Fruit fly (Drosophila melanogaster) whole organism, embryonic: ENCODE data around the gene mop.

Experiments used
- Atf-2 ChIP-seq: fragments of 200-800 bp; sonication (Bioruptor generic); optimal IDR thresholded peaks from 2 replicates; lab custom pipeline; 2016; ENCODE audit warnings: missing biosample characterization, missing genetic modification characterization
- CG10147 ChIP-seq: fragments of 200-800 bp; sonication (Bioruptor generic); optimal IDR thresholded peaks from 2 replicates; lab custom pipeline; 2019; ENCODE audit warnings: missing biosample characterization, mild to moderate bottlenecking, missing genetic modification characterization, moderate library complexity
- CG10543 ChIP-seq: fragments of 200-800 bp; sonication (Bioruptor generic); optimal IDR thresholded peaks from 3 replicates; lab custom pipeline; 2017; ENCODE audit warnings: missing biosample characterization, mild to moderate bottlenecking, missing genetic modification characterization, moderate library complexity
- CG12769 ChIP-seq: fragments of 200-800 bp; sonication (Bioruptor generic); optimal IDR thresholded peaks from 2 replicates; lab custom pipeline; 2019; ENCODE audit warnings: missing biosample characterization, mild to moderate bottlenecking, missing genetic modification characterization, moderate library complexity
- CG14014 ChIP-seq: fragments of 200-800 bp; sonication (Bioruptor generic); IDR thresholded peaks from 2 replicates; pipeline ENCODE4 v1.3.6; 2022; ENCODE audit warnings: missing biosample characterization, missing genetic modification characterization
- CG14710 ChIP-seq: fragments of 200-800 bp; sonication (Bioruptor generic); optimal IDR thresholded peaks from 3 replicates; lab custom pipeline; 2019; ENCODE audit warnings: missing biosample characterization, mild to moderate bottlenecking, missing genetic modification characterization, moderate library complexity
- CG15601 ChIP-seq: fragments of 200-800 bp; sonication (Bioruptor generic); optimal IDR thresholded peaks from 3 replicates; lab custom pipeline; 2019; ENCODE audit warnings: missing biosample characterization, mild to moderate bottlenecking, missing genetic modification characterization, moderate library complexity
- CG2120 ChIP-seq: fragments of 200-800 bp; sonication (Bioruptor generic); optimal IDR thresholded peaks from 3 replicates; lab custom pipeline; 2016; ENCODE audit warnings: missing biosample characterization, missing genetic modification characterization
- CG30431 ChIP-seq: fragments of 200-800 bp; sonication (Bioruptor generic); optimal IDR thresholded peaks from 2 replicates; lab custom pipeline; 2017; ENCODE audit warnings: missing biosample characterization, missing genetic modification characterization
- CG32532 ChIP-seq: fragments of 200-800 bp; sonication (Bioruptor generic); IDR thresholded peaks from 2 replicates; pipeline ENCODE4 v1.3.6; 2022; ENCODE audit warnings: missing biosample characterization, missing genetic modification characterization
- CG8478 ChIP-seq: fragments of >200 bp; optimal IDR thresholded peaks from 2 replicates; lab custom pipeline; 2018
- CG9215 ChIP-seq: fragments of 200-800 bp; sonication (Bioruptor generic); IDR thresholded peaks from 2 replicates; pipeline ENCODE4 v1.3.6; 2022; ENCODE audit warnings: missing biosample characterization, missing genetic modification characterization
- CG9932 ChIP-seq: fragments of 200-800 bp; sonication (Bioruptor generic); IDR thresholded peaks from 2 replicates; pipeline ENCODE4 v1.3.6; 2022; ENCODE audit warnings: missing biosample characterization, missing genetic modification characterization
- Chrac-16 ChIP-seq: fragments of 200-800 bp; sonication (Bioruptor generic); optimal IDR thresholded peaks from 3 replicates; lab custom pipeline; 2016; ENCODE audit warnings: missing biosample characterization, missing genetic modification characterization
- D19A ChIP-seq: fragments of 200-800 bp; optimal IDR thresholded peaks from 3 replicates; lab custom pipeline; 2019; ENCODE audit warnings: missing biosample characterization, mild to moderate bottlenecking, missing genetic modification characterization, moderate library complexity
- Dip2 ChIP-seq: fragments of 200-800 bp; sonication (Bioruptor generic); IDR thresholded peaks from 2 replicates; pipeline ENCODE4 v1.3.6; 2022; ENCODE audit warnings: missing biosample characterization, missing genetic modification characterization
- Ets65A ChIP-seq: fragments of 200-800 bp; sonication (Bioruptor generic); peaks from one replicate; lab custom pipeline; 2016; ENCODE audit warnings: missing biosample characterization, missing genetic modification characterization
- HLH3B ChIP-seq: fragments of 200-800 bp; sonication (Bioruptor generic); IDR thresholded peaks from 2 replicates; pipeline ENCODE4 v1.3.6; 2022; ENCODE audit warnings: missing biosample characterization, missing genetic modification characterization
- HLH4C ChIP-seq: fragments of 200-800 bp; sonication (Bioruptor generic); IDR thresholded peaks from 3 replicates; pipeline ENCODE4 v1.3.6; 2022; ENCODE audit warnings: missing biosample characterization, missing genetic modification characterization; ENCODE audit not compliant: partially characterized antibody
- Hr51 ChIP-seq, 2 experiments: fragments of 200-800 bp; sonication (Bioruptor generic); optimal IDR thresholded peaks; 2 replicates in 1 of 2; 3 replicates in 1 of 2; lab custom pipeline; 2016 to 2018; ENCODE audit warnings: missing biosample characterization in 2 of 2, missing genetic modification characterization in 2 of 2, mild to moderate bottlenecking in 1 of 2, moderate library complexity in 1 of 2
- Pdp1 ChIP-seq, 2 experiments: fragments of 200-800 bp; sonication (Bioruptor generic); optimal IDR thresholded peaks; 3 replicates each; lab custom pipeline; 2016; ENCODE audit warnings: missing biosample characterization in 2 of 2, missing genetic modification characterization in 2 of 2, mild to moderate bottlenecking in 1 of 2, moderate library complexity in 1 of 2
- Rfx ChIP-seq: fragments of 200-800 bp; sonication (Bioruptor generic); IDR thresholded peaks from 2 replicates; pipeline ENCODE4 v1.3.6; 2022; ENCODE audit warnings: missing biosample characterization, missing genetic modification characterization
- bsh ChIP-seq, 2 experiments: fragments of 200-800 bp; sonication (Bioruptor generic); optimal IDR thresholded peaks; 2 replicates each; lab custom pipeline; 2017 to 2018; ENCODE audit warnings: mild to moderate bottlenecking in 2 of 2, missing biosample characterization in 2 of 2, missing genetic modification characterization in 2 of 2, moderate library complexity in 1 of 2
- btn ChIP-seq: fragments of 200-800 bp; sonication (Bioruptor generic); optimal IDR thresholded peaks from 2 replicates; lab custom pipeline; 2016; ENCODE audit warnings: missing biosample characterization, missing genetic modification characterization
- cas ChIP-seq: fragments of 200-800 bp; sonication (Bioruptor generic); IDR thresholded peaks from 2 replicates; pipeline ENCODE4 v1.3.6; 2022; ENCODE audit warnings: missing biosample characterization, missing genetic modification characterization
- cato ChIP-seq: fragments of 200-800 bp; sonication (Bioruptor generic); optimal IDR thresholded peaks from 2 replicates; lab custom pipeline; 2016; ENCODE audit warnings: missing biosample characterization, missing genetic modification characterization, borderline replicate concordance
- cg ChIP-seq: fragments of 200-800 bp; sonication (Bioruptor generic); optimal IDR thresholded peaks from 3 replicates; lab custom pipeline; 2019; ENCODE audit warnings: missing biosample characterization, mild to moderate bottlenecking, missing genetic modification characterization, moderate library complexity
- chinmo ChIP-seq: fragments of 200-800 bp; sonication (Bioruptor generic); IDR thresholded peaks from 4 replicates; pipeline ENCODE4 v1.3.6; 2022; ENCODE audit warnings: missing biosample characterization, missing genetic modification characterization; ENCODE audit not compliant: partially characterized antibody
- ci ChIP-seq: fragments of 200-800 bp; sonication (Bioruptor generic); IDR thresholded peaks from 3 replicates; pipeline ENCODE4 v1.3.6; 2022; ENCODE audit warnings: missing biosample characterization, missing genetic modification characterization
- crc ChIP-seq: fragments of 200-800 bp; sonication (Bioruptor generic); optimal IDR thresholded peaks from 2 replicates; lab custom pipeline; 2016; ENCODE audit warnings: missing biosample characterization, missing genetic modification characterization
- dimm ChIP-seq: fragments of 200-800 bp; sonication (Bioruptor generic); IDR thresholded peaks from 2 replicates; pipeline ENCODE4 v1.3.6; 2022; ENCODE audit warnings: missing biosample characterization, missing genetic modification characterization
- dmrt99B ChIP-seq: fragments of 200-800 bp; sonication (Bioruptor generic); optimal IDR thresholded peaks from 2 replicates; lab custom pipeline; 2018; ENCODE audit warnings: missing biosample characterization, mild to moderate bottlenecking, missing genetic modification characterization, moderate library complexity
- lab ChIP-seq: fragments of 200-800 bp; sonication (Bioruptor generic); optimal IDR thresholded peaks from 3 replicates; lab custom pipeline; 2017; ENCODE audit warnings: missing biosample characterization, missing genetic modification characterization, mild to moderate bottlenecking, moderate library complexity, missing genetic modification reagents
- lov ChIP-seq, 2 experiments: fragments of 200-800 bp in 1 of 2; fragments of >200 bp in 1 of 2; sonication (Bioruptor generic) in 1 of 2; IDR thresholded peaks in 1 of 2; optimal IDR thresholded peaks in 1 of 2; 2 replicates in 1 of 2; 3 replicates in 1 of 2; pipeline versions ENCODE4 v1.3.6 to Lab custom; 2017 to 2022; ENCODE audit warnings: missing biosample characterization in 1 of 2, missing genetic modification characterization in 1 of 2
- otp ChIP-seq: fragments of 200-800 bp; sonication (Bioruptor generic); IDR thresholded peaks from 3 replicates; pipeline ENCODE4, ENCODE4 v1.3.6; 2022; ENCODE audit warnings: missing biosample characterization, missing genetic modification characterization
- pnt ChIP-seq: fragments of 200-800 bp; sonication (Bioruptor generic); optimal IDR thresholded peaks from 3 replicates; lab custom pipeline; 2016; ENCODE audit warnings: missing biosample characterization, missing genetic modification characterization
- pros ChIP-seq: fragments of 200-800 bp; sonication (Bioruptor generic); optimal IDR thresholded peaks from 3 replicates; lab custom pipeline; 2019; ENCODE audit warnings: missing biosample characterization, mild to moderate bottlenecking, missing genetic modification characterization, moderate library complexity
- pum ChIP-seq: fragments of 200-800 bp; sonication (Bioruptor generic); optimal IDR thresholded peaks from 2 replicates; lab custom pipeline; 2016; ENCODE audit warnings: missing biosample characterization, missing genetic modification characterization
- scrt ChIP-seq: fragments of 200-800 bp; sonication (Bioruptor generic); optimal IDR thresholded peaks from 2 replicates; lab custom pipeline; 2018; ENCODE audit warnings: missing biosample characterization, mild to moderate bottlenecking, missing genetic modification characterization, moderate library complexity
- sens ChIP-seq: fragments of 200-800 bp; sonication (Bioruptor generic); peaks from one replicate; lab custom pipeline; 2016; ENCODE audit warnings: missing biosample characterization, missing genetic modification characterization
- slbo ChIP-seq: fragments of 200-800 bp; sonication (Bioruptor generic); IDR thresholded peaks from 2 replicates; pipeline ENCODE4 v1.3.6; 2022; ENCODE audit warnings: missing biosample characterization, missing genetic modification characterization
- sna ChIP-seq: fragments of 200-800 bp; sonication (Bioruptor generic); IDR thresholded peaks from 2 replicates; pipeline ENCODE4 v1.3.6; 2022; ENCODE audit warnings: missing biosample characterization, missing genetic modification characterization; ENCODE audit not compliant: partially characterized antibody
- trh ChIP-seq: fragments of 200-800 bp; sonication (Bioruptor generic); optimal IDR thresholded peaks from 2 replicates; lab custom pipeline; 2016; ENCODE audit warnings: missing biosample characterization, missing genetic modification characterization
- vvl ChIP-seq: fragments of 200-800 bp; sonication (Bioruptor generic); IDR thresholded peaks from 2 replicates; pipeline ENCODE4 v1.3.6; 2022; ENCODE audit warnings: missing biosample characterization, missing genetic modification characterization
- zen2 ChIP-seq: fragments of 200-800 bp; sonication (Bioruptor generic); IDR thresholded peaks from 3 replicates; pipeline ENCODE4 v1.3.6; 2022; ENCODE audit warnings: missing biosample characterization, missing genetic modification characterization; ENCODE audit not compliant: partially characterized antibody
- zf30C ChIP-seq: fragments of 200-800 bp; sonication (Bioruptor generic); optimal IDR thresholded peaks from 3 replicates; lab custom pipeline; 2018; ENCODE audit warnings: missing biosample characterization, mild to moderate bottlenecking, missing genetic modification characterization
- zfh2 ChIP-seq: fragments of 200-800 bp; sonication (Bioruptor generic); optimal IDR thresholded peaks from 2 replicates; lab custom pipeline; 2016; ENCODE audit warnings: missing biosample characterization, missing genetic modification characterization

The mop gene

DNA sequence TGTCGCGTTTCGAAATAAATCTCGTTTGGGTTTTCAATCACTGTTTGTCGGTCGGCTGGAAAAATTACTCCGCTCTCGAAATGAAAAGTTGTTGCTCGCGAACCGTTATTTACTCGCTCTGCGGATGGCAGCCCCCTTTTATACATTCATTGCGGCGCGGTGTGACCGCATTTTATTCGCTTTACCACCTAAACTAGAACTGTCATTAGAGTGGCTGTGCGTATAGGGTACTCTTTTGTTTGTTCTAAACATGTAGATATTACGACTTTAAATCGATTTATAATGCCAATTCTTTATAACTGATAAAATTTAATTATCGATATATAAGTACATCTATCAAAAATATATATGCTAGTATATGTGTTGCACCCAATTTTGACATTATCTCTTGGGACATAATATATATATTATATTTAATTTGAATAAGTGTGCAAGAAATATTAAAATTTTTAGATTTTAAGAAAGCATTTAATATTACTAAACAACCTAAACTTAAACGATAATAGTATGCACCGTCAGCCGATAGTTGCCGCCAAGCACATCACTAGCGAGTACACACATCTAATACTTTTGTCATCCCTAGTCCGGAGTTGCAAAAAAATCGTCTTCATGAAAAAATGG lies 10.4 kb upstream of the mop start, which contains the start of the genes bmm and Tdrd3 (continued):
- TF ChIP-seq dimm (0 out of 2 replicates have a peak, but pooled peaks have one; percentile 7), lov (optimal IDR thresholded peaks at IDR 0.05; lab: Kevin White, UChicago) (no peak), lov (GFP tag; IDR thresholded peaks at IDR 0.05; lab: Robert Waterston, UW) (no peak), CG10543 (peak; percentile 85), trh (peak; percentile 71), Dip2 (GFP tag; lab: Robert Waterston, UW) (no peak), CG32532 (peak; percentile 85), CG10147 (GFP tag; lab: Kevin White, UChicago) (peak; percentile 86), otp (peak; percentile 52; the same call in 2 of the 3 replicates), D19A (tag; lab: Kevin White, UChicago) (peak; percentile 62), Hr51 (GFP tag; optimal IDR thresholded peaks at IDR 0.05; lab: Kevin White, UChicago) (peak; percentile 17 to 84), pros (GFP tag; lab: Kevin White, UChicago) (no peak), cato (GFP tag; lab: Kevin White, UChicago) (peak; percentile 64)

- TF ChIP-seq CG12769 (no peak), CG9932 (GFP tag; lab: Robert Waterston, UW) (peak; percentile 27; the same call in 1 of the 2 replicates), CG2120 (GFP tag; lab: Kevin White, UChicago) (peak; percentile 19), sna (GFP tag; lab: Robert Waterston, UW) (no peak; the same call in 1 of the 2 replicates), scrt (GFP tag; lab: Kevin White, UChicago) (no peak), slbo (GFP tag; lab: Robert Waterston, UW) (peak; percentile 32; the same call in 1 of the 2 replicates), CG14014 (GFP tag; lab: Robert Waterston, UW) (0 out of 2 replicates have a peak, but pooled peaks have one; percentile 20), HLH4C (no peak), bsh (GFP tag; optimal IDR thresholded peaks at IDR 0.05; lab: Kevin White, UChicago) (peak in 1 of 2 experiments; percentile 27), cg (peak; percentile 76), zf30C (no peak), CG8478 (no peak), zfh2 (GFP tag; lab: Kevin White, UChicago) (peak; percentile 44), HLH3B (0 out of 2 replicates have a peak, but pooled peaks have one; percentile 27), Ets65A (GFP tag; lab: Kevin White, UChicago) (peak; percentile 77), Chrac-16 (GFP tag; lab: Kevin White, UChicago) (peak; percentile 0), CG30431 (GFP tag; lab: Kevin White, UChicago) (no peak), Rfx (GFP tag; lab: Robert Waterston, UW) (peak; percentile 53), CG14710 (tag; lab: Kevin White, UChicago) (no peak), CG9215 (GFP tag; lab: Robert Waterston, UW) (peak; percentile 33; the same call in 1 of the 2 replicates), CG32532 (peak; percentile 49), chinmo (GFP tag; lab: Robert Waterston, UW) (peak; percentile 90; the same call in 1 of the 4 replicates), btn (GFP tag; lab: Kevin White, UChicago) (no peak), Atf-2 (GFP tag; lab: Kevin White, UChicago) (peak; percentile 12), lab (peak; percentile 51), pnt (no peak), dmrt99B (tag; lab: Kevin White, UChicago) (peak; percentile 41), pum (peak; percentile 28), zen2 (no peak), crc (GFP tag; lab: Kevin White, UChicago) (peak; percentile 1), CG15601 (tag; lab: Kevin White, UChicago) (no peak), Pdp1 (GFP tag; optimal IDR thresholded peaks at IDR 0.05; lab: Kevin White, UChicago) (no peak), ci (GFP tag; lab: Robert Waterston, UW) (peak; percentile 16; the same call in 1 of the 3 replicates), vvl (GFP tag; lab: Robert Waterston, UW) (no peak), sens (GFP tag; lab: Kevin White, UChicago) (peak; percentile 30), cas (GFP tag; lab: Robert Waterston, UW) (0 out of 2 replicates have a peak, but pooled peaks have one; percentile 5)
Observed at dm6 chr3L:14785492-14785916, 9.6 kb upstream of the mop start.
